Worm (Caenorhabditis elegans): ENCODE results near the gene F52E10.2.
"Not testable (repeated sequence)": the region's sequence is repeated elsewhere in the genome, so short reads cannot be mapped to it uniquely, and the experiment has no call there.

- not testable (repeated sequence) for TF ChIP-seq egl-43 (GFP tag; IDR thresholded peaks at IDR 0.05); lsy-2 (tag; optimal IDR thresholded peaks at IDR 0.05); pqm-1 (tag; optimal IDR thresholded peaks at IDR 0.05)
These were observed 16.2 kb upstream of the F52E10.2 start for ce11 chrX:16299217-16299616.

Data from whole organism, L4 larva.